Worm (Caenorhabditis elegans) whole organism, dauer: Measurements from ENCODE around the gene C38C6.3.

ENCODE experiments used
- unc-62 ChIP-seq: sonication (generic microtip); optimal IDR thresholded peaks from 2 replicates; lab custom pipeline; 2017; ENCODE audit warnings: missing biosample characterization, missing genetic modification reagents, missing genetic modification characterization

The C38C6.3 gene

ce11 chrII:14632823-14633222 lies at the start of gene C38C6.3:
Gene C38C6.3, plus strand, starts transcription at chrII:14633123.
- no peak for TF ChIP-seq unc-62

- no peak for TF ChIP-seq unc-62
Observed at ce11 chrII:14587407-14587806, 45.5 kb upstream of the C38C6.3 start, which contains the start of gene C01G12.5. Gene C01G12.5, minus strand, starts transcription at chrII:14587507.

- no peak for TF ChIP-seq unc-62
Observed at ce11 chrII:14588162-14588561, 44.8 kb upstream of the C38C6.3 start, which contains the start of gene nspb-10. Gene nspb-10, minus strand, starts transcription at chrII:14588262.

- no peak for TF ChIP-seq unc-62
Observed at ce11 chrII:14591699-14592098, 41.2 kb upstream of the C38C6.3 start, which contains the start of gene C01G12.7. Gene C01G12.7, minus strand, starts transcription at chrII:14591893.

ce11 chrII:14592629-14593028 lies 40.3 kb upstream of the C38C6.3 start:
- no peak for TF ChIP-seq unc-62

ce11 chrII:14593281-14593680 lies 39.6 kb upstream of the C38C6.3 start, which contains the start of gene catp-4:
Gene catp-4, plus strand, starts transcription at chrII:14593581.
- no peak for TF ChIP-seq unc-62

- no peak for TF ChIP-seq unc-62
Observed at ce11 chrII:14597788-14598187, 35.1 kb upstream of the C38C6.3 start.

- no peak for TF ChIP-seq unc-62
Observed at ce11 chrII:14598367-14598766, 34.6 kb upstream of the C38C6.3 start.

- TF ChIP-seq unc-62: no peak
Observed at ce11 chrII:14599284-14599862, 33.5 kb upstream of the C38C6.3 start.

ce11 chrII:14599933-14600630 lies 32.8 kb upstream of the C38C6.3 start:
- TF ChIP-seq unc-62: no peak

- no peak for TF ChIP-seq unc-62
Observed at ce11 chrII:14600852-14601313, 32.0 kb upstream of the C38C6.3 start, which contains the start of gene tps-2. Gene tps-2, plus strand, starts transcription at chrII:14600902.

ce11 chrII:14602735-14603134 lies 30.2 kb upstream of the C38C6.3 start:
- no peak for TF ChIP-seq unc-62

- TF ChIP-seq unc-62: no peak
Observed at ce11 chrII:14604261-14604660, 28.7 kb upstream of the C38C6.3 start.

ce11 chrII:14605026-14605425 lies 27.9 kb upstream of the C38C6.3 start:
- TF ChIP-seq unc-62: no peak

- TF ChIP-seq unc-62: no peak
Observed at ce11 chrII:14605479-14605878, 27.4 kb upstream of the C38C6.3 start, which contains the start of gene F19H8.2. Gene F19H8.2, minus strand, starts transcription at chrII:14605869.

ce11 chrII:14606172-14606571 lies 26.8 kb upstream of the C38C6.3 start, which contains the start of gene arl-3:
Gene arl-3, plus strand, starts transcription at chrII:14606472.
- TF ChIP-seq unc-62: no peak

ce11 chrII:14608508-14608907 lies 24.4 kb upstream of the C38C6.3 start:
- no peak for TF ChIP-seq unc-62
